Worm (Caenorhabditis elegans) whole organism, mixed stage, embryonic: ENCODE data around the gene dhs-17.

Source experiments
- ceh-43 ChIP-seq: fragments of 200-800 bp; sonication (Bioruptor generic); optimal IDR thresholded peaks from 2 replicates; lab custom pipeline; 2018; ENCODE audit warnings: mild to moderate bottlenecking, missing genetic modification characterization, moderate library complexity, missing compliant biosample characterization
- cnd-1 ChIP-seq: fragments of 200-800 bp; sonication (Bioruptor generic); optimal IDR thresholded peaks from 2 replicates; lab custom pipeline; 2018; ENCODE audit warnings: mild to moderate bottlenecking, missing genetic modification characterization, missing compliant biosample characterization
- elt-1 ChIP-seq: sonication (generic microtip); optimal IDR thresholded peaks from 2 replicates; lab custom pipeline; 2017; ENCODE audit warnings: missing genetic modification characterization, mild to moderate bottlenecking, missing compliant biosample characterization, antibody characterized with exemption, moderate library complexity, borderline replicate concordance; ENCODE audit not compliant: insufficient read depth
- hlh-1 ChIP-seq: fragments of 150-350 bp; optimal IDR thresholded peaks from 2 replicates; lab custom pipeline; 2014; ENCODE audit warnings: missing biosample characterization, missing genetic modification reagents, missing genetic modification characterization
- lin-32 ChIP-seq: fragments of 200-800 bp; sonication (Bioruptor generic); optimal IDR thresholded peaks from 2 replicates; lab custom pipeline; 2018; ENCODE audit warnings: mild to moderate bottlenecking, missing genetic modification characterization, missing compliant biosample characterization
- lsy-2 ChIP-seq: fragments of 150-350 bp; optimal IDR thresholded peaks from 2 replicates; lab custom pipeline; 2014; ENCODE audit warnings: missing biosample characterization, missing genetic modification characterization
- mep-1 ChIP-seq: fragments of 150-350 bp; optimal IDR thresholded peaks from 2 replicates; lab custom pipeline; 2017; ENCODE audit warnings: missing biosample characterization, missing genetic modification reagents, missing genetic modification characterization, inconsistent platforms
- nhr-12 ChIP-seq: fragments of 150-350 bp; optimal IDR thresholded peaks from 2 replicates; lab custom pipeline; 2014; ENCODE audit warnings: missing biosample characterization, missing genetic modification characterization
- nhr-76 ChIP-seq: sonication (generic microtip); optimal IDR thresholded peaks from 2 replicates; lab custom pipeline; 2017; ENCODE audit warnings: missing biosample characterization, missing genetic modification characterization
- pha-4 ChIP-seq: fragments of 150-350 bp; optimal IDR thresholded peaks from 2 replicates; lab custom pipeline; 2018; ENCODE audit warnings: missing biosample characterization, missing genetic modification reagents, missing genetic modification characterization
- snpc-4 ChIP-seq: fragments of 150-350 bp; optimal IDR thresholded peaks from 2 replicates; lab custom pipeline; 2014; ENCODE audit warnings: missing biosample characterization, missing genetic modification characterization
- unc-39 ChIP-seq: fragments of 150-350 bp; optimal IDR thresholded peaks from 2 replicates; lab custom pipeline; 2014; ENCODE audit warnings: missing biosample characterization, missing genetic modification characterization
- unc-62 ChIP-seq: fragments of 150-350 bp; optimal IDR thresholded peaks from 2 replicates; lab custom pipeline; 2014; ENCODE audit warnings: missing biosample characterization, missing genetic modification reagents, missing genetic modification characterization
- ztf-11 ChIP-seq: fragments of 150-350 bp; optimal IDR thresholded peaks from 2 replicates; lab custom pipeline; 2014; ENCODE audit warnings: missing biosample characterization, missing genetic modification characterization

ce11 chrV:6041375-6041774, 6.8 kb upstream of the dhs-17 start, which contains the start of gene R01B10.2:
- TF ChIP-seq snpc-4 (tag; lab: Kevin White, UChicago) (no peak), ceh-43 (GFP tag; lab: Kevin White, UChicago) (no peak), mep-1 (tag; lab: Kevin White, UChicago) (no peak), nhr-76 (tag; lab: Kevin White, UChicago) (no peak), unc-39 (no peak), cnd-1 (no peak), lin-32 (no peak), nhr-12 (no peak), unc-62 (GFP tag; lab: Kevin White, UChicago) (no peak), hlh-1 (tag; lab: Kevin White, UChicago) (no peak), lsy-2 (no peak), elt-1 (no peak), pha-4 (tag; lab: Kevin White, UChicago) (no peak), ztf-11 (tag; lab: Kevin White, UChicago) (no peak)
